Worm (Caenorhabditis elegans): ENCODE results near the gene T10F2.2.

DNA sequence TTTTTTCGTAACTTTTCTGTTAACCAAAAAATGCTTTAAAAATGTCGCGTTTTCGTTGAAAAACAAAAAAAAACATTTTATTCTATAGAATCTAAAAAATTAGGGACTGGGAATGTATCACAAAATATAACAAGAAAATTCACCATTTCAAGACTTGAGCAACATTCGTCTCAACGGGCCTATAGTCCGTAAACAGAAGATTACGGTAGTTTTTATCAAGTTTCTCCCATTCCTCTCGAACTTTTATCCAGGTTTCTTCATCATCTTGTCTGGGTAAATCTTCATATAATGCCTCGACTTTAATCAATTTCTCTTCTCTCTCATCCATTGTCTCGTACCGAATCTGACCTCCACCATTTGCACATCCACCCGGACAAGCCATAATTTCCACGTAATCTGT lies 9.7 kb downstream of the T10F2.2 start:
- TF ChIP-seq elt-3 (tag; optimal IDR thresholded peaks at IDR 0.05) (no peak), ama-1 (optimal IDR thresholded peaks at IDR 0.05) (no peak), lsy-12 (tag; optimal IDR thresholded peaks at IDR 0.05) (no peak), fos-1 (tag; optimal IDR thresholded peaks at IDR 0.05) (no peak), zag-1 (tag; optimal IDR thresholded peaks at IDR 0.05) (no peak), tbx-2 (tag; optimal IDR thresholded peaks at IDR 0.05) (no peak), nhr-11 (tag; optimal IDR thresholded peaks at IDR 0.05) (no peak), unc-62 (GFP tag; optimal IDR thresholded peaks at IDR 0.05) (no peak), ZK546.5 (tag; optimal IDR thresholded peaks at IDR 0.05) (no peak), jun-1 (tag; optimal IDR thresholded peaks at IDR 0.05) (no peak), fkh-2 (tag; optimal IDR thresholded peaks at IDR 0.05) (no peak), nhr-25 (tag; optimal IDR thresholded peaks at IDR 0.05) (no peak), mdl-1 (tag; optimal IDR thresholded peaks at IDR 0.05) (no peak)

Data from whole organism, L3 larva.